Worm (Caenorhabditis elegans) whole organism, early embryonic: ENCODE results near the gene C39E9.8.

Source experiments
- F13C5.2 ChIP-seq: sonication (generic microtip); optimal IDR thresholded peaks from 2 replicates; lab custom pipeline; 2017; ENCODE audit warnings: mild to moderate bottlenecking, missing genetic modification characterization, inconsistent platforms, missing compliant biosample characterization
- aly-1 ChIP-seq: sonication (generic microtip); optimal IDR thresholded peaks from 2 replicates; lab custom pipeline; 2016; ENCODE audit warnings: missing genetic modification characterization, missing compliant biosample characterization
- ama-1 ChIP-seq: fragments of 150-350 bp; optimal IDR thresholded peaks from 2 replicates; lab custom pipeline; 2014
- flt-1 ChIP-seq: fragments of 200-800 bp; sonication (Bioruptor generic); IDR thresholded peaks from 2 replicates; pipeline ENCODE4 v1.3.6; 2022; ENCODE audit warnings: missing genetic modification characterization, missing compliant biosample characterization
- hmbx-1 ChIP-seq: sonication (generic microtip); optimal IDR thresholded peaks from 2 replicates; lab custom pipeline; 2016; ENCODE audit warnings: mild to moderate bottlenecking, missing genetic modification characterization, missing compliant biosample characterization
- hnd-1 ChIP-seq: sonication (generic microtip); optimal IDR thresholded peaks from 2 replicates; lab custom pipeline; 2016; ENCODE audit warnings: missing genetic modification characterization, missing compliant biosample characterization
- sea-1 ChIP-seq: fragments of 200-800 bp; sonication (Bioruptor generic); conservative IDR thresholded peaks from 2 replicates; pipeline ENCODE4 v1.3.6; 2022; ENCODE audit warnings: missing genetic modification characterization, missing compliant biosample characterization
- tbx-11 ChIP-seq: fragments of 200-800 bp; sonication (Bioruptor generic); IDR thresholded peaks from 2 replicates; pipeline ENCODE4 v1.3.6; 2022; ENCODE audit warnings: missing genetic modification characterization, missing compliant biosample characterization
- tbx-37 ChIP-seq: fragments of 200-800 bp; sonication (Bioruptor generic); conservative IDR thresholded peaks from 2 replicates; pipeline ENCODE4 v1.3.6; 2022; ENCODE audit warnings: missing genetic modification reagents, missing genetic modification characterization, missing compliant biosample characterization
- tra-4 ChIP-seq: sonication (generic microtip); optimal IDR thresholded peaks from 2 replicates; lab custom pipeline; 2017; ENCODE audit warnings: missing genetic modification characterization, missing compliant biosample characterization

ce11 chrIV:13075625-13076252 is 3.5 kb upstream of the C39E9.8 start:
- TF ChIP-seq ama-1 (lab: Kevin White, UChicago): no peak
- no peak for TF ChIP-seq aly-1 (tag; lab: Kevin White, UChicago)
- TF ChIP-seq flt-1 (GFP tag; lab: Robert Waterston, UW): no peak
- TF ChIP-seq hmbx-1 (tag; lab: Kevin White, UChicago): no peak
- TF ChIP-seq sea-1 (GFP tag; lab: Robert Waterston, UW): no peak
- no peak for TF ChIP-seq F13C5.2
- no peak for TF ChIP-seq tbx-37 (GFP tag; lab: Robert Waterston, UW)
- TF ChIP-seq tbx-11 (GFP tag; lab: Robert Waterston, UW): no peak
- TF ChIP-seq tra-4 (tag; lab: Kevin White, UChicago): no peak
- TF ChIP-seq hnd-1: no peak
